Fruit fly (Drosophila melanogaster): Measurements from ENCODE around the gene Syt7.
A peak's percentile ranks its signal among the peaks of the same experiment; 100 is the strongest.

- TF ChIP-seq pdm3 (GFP tag; optimal IDR thresholded peaks at IDR 0.05) (peak; percentile 15), Blimp-1 (GFP tag; optimal IDR thresholded peaks at IDR 0.05) (no peak), Sox14 (GFP tag; optimal IDR thresholded peaks at IDR 0.05) (peak; percentile 28), CG16779 (tag; optimal IDR thresholded peaks at IDR 0.05) (no peak), CG8632 (GFP tag; optimal IDR thresholded peaks at IDR 0.05) (no peak), Smox (GFP tag; optimal IDR thresholded peaks at IDR 0.05) (no peak)
Observed at dm6 chr4:307931-308330, 1.6 kb upstream of the Syt7 start, which contains the start of gene Rad23.

Measured in whole organism, prepupa.